Fruit fly (Drosophila melanogaster) whole organism, prepupa: Measurements from ENCODE around the gene CG4338.

Experiments
- CG31627 ChIP-seq: fragments of 200-800 bp; sonication (Bioruptor generic); optimal IDR thresholded peaks from 3 replicates; lab custom pipeline; 2016; ENCODE audit warnings: missing biosample characterization, missing genetic modification characterization
- CG32006 ChIP-seq: fragments of 200-800 bp; sonication (Bioruptor generic); optimal IDR thresholded peaks from 3 replicates; lab custom pipeline; 2017; ENCODE audit warnings: missing biosample characterization, mild to moderate bottlenecking, missing genetic modification characterization
- CG6163 ChIP-seq: fragments of 200-800 bp; sonication (Bioruptor generic); IDR thresholded peaks from 3 replicates; pipeline ENCODE4 v1.3.6; 2022; ENCODE audit warnings: missing biosample characterization, missing genetic modification characterization
- CG6276 ChIP-seq: fragments of 200-800 bp; sonication (Bioruptor generic); optimal IDR thresholded peaks from 2 replicates; lab custom pipeline; 2017; ENCODE audit warnings: missing biosample characterization, mild to moderate bottlenecking, missing genetic modification characterization
- CG8632 ChIP-seq: fragments of 200-800 bp; sonication (Bioruptor generic); optimal IDR thresholded peaks from 3 replicates; lab custom pipeline; 2016; ENCODE audit warnings: missing biosample characterization, missing genetic modification characterization
- Eip93F ChIP-seq: fragments of 200-800 bp; sonication (Bioruptor generic); optimal IDR thresholded peaks from 2 replicates; lab custom pipeline; 2016; ENCODE audit warnings: missing biosample characterization, mild to moderate bottlenecking, missing genetic modification characterization
- OdsH ChIP-seq: fragments of 200-800 bp; sonication (Bioruptor generic); optimal IDR thresholded peaks from 3 replicates; lab custom pipeline; 2016; ENCODE audit warnings: missing biosample characterization, missing genetic modification characterization
- pdm3 ChIP-seq: fragments of 200-800 bp; sonication (Bioruptor generic); optimal IDR thresholded peaks from 3 replicates; lab custom pipeline; 2016; ENCODE audit warnings: missing biosample characterization, missing genetic modification characterization
- salr ChIP-seq, 2 experiments: fragments of 200-800 bp; sonication (Bioruptor generic); optimal IDR thresholded peaks; 3 replicates each; lab custom pipeline; 2016 to 2018; ENCODE audit warnings: missing biosample characterization in 2 of 2, missing genetic modification characterization in 2 of 2, mild to moderate bottlenecking in 1 of 2

dm6 chr3R:15309924-15310323 is 34.6 kb downstream of the CG4338 start, which contains the start of gene Tm2:
- TF ChIP-seq CG6163 (GFP tag; lab: Robert Waterston, UW), result no peak
- no peak for TF ChIP-seq CG6276 (GFP tag; lab: Kevin White, UChicago)
- no peak for TF ChIP-seq salr (GFP tag; optimal IDR thresholded peaks at IDR 0.05; lab: Kevin White, UChicago)
- no peak for TF ChIP-seq pdm3 (GFP tag; lab: Kevin White, UChicago)
- no peak for TF ChIP-seq CG32006
- no peak for TF ChIP-seq CG31627 (GFP tag; lab: Kevin White, UChicago)
- TF ChIP-seq CG8632 (GFP tag; lab: Kevin White, UChicago), result no peak
- no peak for TF ChIP-seq OdsH (GFP tag; lab: Kevin White, UChicago)
- no peak for TF ChIP-seq Eip93F
